Worm (Caenorhabditis elegans) whole organism, early embryonic: ENCODE measurements around the gene srh-244.
"Not testable (repeated sequence)": the region's sequence is repeated elsewhere in the genome, so short reads cannot be mapped to it uniquely, and the experiment has no call there.

Source experiments
- B0310.2 ChIP-seq: sonication (generic microtip); optimal IDR thresholded peaks from 2 replicates; lab custom pipeline; 2016; ENCODE audit warnings: mild to moderate bottlenecking, missing genetic modification characterization, missing compliant biosample characterization
- ceh-13 ChIP-seq: fragments of 200-800 bp; sonication (Bioruptor generic); optimal IDR thresholded peaks from 2 replicates; lab custom pipeline; 2018; ENCODE audit warnings: mild to moderate bottlenecking, missing genetic modification characterization, missing compliant biosample characterization
- flt-1 ChIP-seq: fragments of 200-800 bp; sonication (Bioruptor generic); IDR thresholded peaks from 2 replicates; pipeline ENCODE4 v1.3.6; 2022; ENCODE audit warnings: missing genetic modification characterization, missing compliant biosample characterization
- hnd-1 ChIP-seq: sonication (generic microtip); optimal IDR thresholded peaks from 2 replicates; lab custom pipeline; 2016; ENCODE audit warnings: missing genetic modification characterization, missing compliant biosample characterization
- scrt-1 ChIP-seq: fragments of 200-800 bp; sonication (Bioruptor generic); IDR thresholded peaks from 2 replicates; pipeline ENCODE4 v1.3.6; 2022; ENCODE audit warnings: missing genetic modification characterization, missing compliant biosample characterization

- TF ChIP-seq ceh-13 (GFP tag; lab: Kevin White, UChicago); B0310.2 (tag; lab: Kevin White, UChicago); scrt-1 (GFP tag; lab: Robert Waterston, UW); hnd-1 (tag; lab: Kevin White, UChicago); flt-1 (GFP tag; lab: Robert Waterston, UW): not testable (repeated sequence)
Observed at ce11 chrV:7345494-7345893, 1.9 kb downstream of the srh-244 start, which contains the start of gene nhr-147.
